Worm (Caenorhabditis elegans): ENCODE results near the gene ZK809.8.

ce11 chrIV:11644705-11645104, 4.2 kb downstream of the ZK809.8 start:
- TF ChIP-seq nhr-28 (tag; optimal IDR thresholded peaks at IDR 0.05) (no peak), fos-1 (tag; optimal IDR thresholded peaks at IDR 0.05) (no peak), snpc-4 (tag; optimal IDR thresholded peaks at IDR 0.05) (no peak), lin-39 (tag; optimal IDR thresholded peaks at IDR 0.05) (no peak), unc-62 (GFP tag; optimal IDR thresholded peaks at IDR 0.05) (no peak), vab-15 (tag; optimal IDR thresholded peaks at IDR 0.05) (no peak), nhr-90 (tag; optimal IDR thresholded peaks at IDR 0.05; ENCODE audit: poor library complexity) (no peak), nhr-84 (tag; optimal IDR thresholded peaks at IDR 0.05) (no peak), lin-15B (tag; optimal IDR thresholded peaks at IDR 0.05) (no peak), nhr-11 (tag; optimal IDR thresholded peaks at IDR 0.05) (no peak), blmp-1 (tag; optimal IDR thresholded peaks at IDR 0.05) (no peak), aly-2 (tag; optimal IDR thresholded peaks at IDR 0.05) (no peak)
